Worm (Caenorhabditis elegans) whole organism, young adult: ENCODE results near the gene srj-25.

Experiments
- B0019.2 ChIP-seq: fragments of 200-800 bp; sonication (Bioruptor generic); conservative IDR thresholded peaks from 2 replicates; pipeline ENCODE4 v1.3.6; 2022; ENCODE audit warnings: missing genetic modification reagents, missing genetic modification characterization, missing compliant biosample characterization
- B0336.3 ChIP-seq: fragments of 200-800 bp; sonication (Bioruptor generic); IDR thresholded peaks from 2 replicates; pipeline ENCODE4 v1.3.6; 2022; ENCODE audit warnings: missing genetic modification characterization, missing compliant biosample characterization
- C17E4.6 ChIP-seq: fragments of 200-800 bp; sonication (Bioruptor generic); IDR thresholded peaks from 2 replicates; pipeline ENCODE4 v1.3.6; 2022; ENCODE audit warnings: missing genetic modification reagents, missing genetic modification characterization, missing compliant biosample characterization
- D2030.7 ChIP-seq: fragments of 200-800 bp; sonication (Bioruptor generic); IDR thresholded peaks from 2 replicates; pipeline ENCODE4 v1.3.6; 2022; ENCODE audit warnings: missing genetic modification reagents, missing genetic modification characterization, missing compliant biosample characterization
- F10E7.11 ChIP-seq: sonication (generic microtip); optimal IDR thresholded peaks from 2 replicates; lab custom pipeline; 2017; ENCODE audit warnings: mild to moderate bottlenecking, missing genetic modification characterization, moderate library complexity, missing compliant biosample characterization
- F22D6.2 ChIP-seq: sonication (generic microtip); optimal IDR thresholded peaks from 2 replicates; lab custom pipeline; 2016; ENCODE audit warnings: mild to moderate bottlenecking, missing genetic modification characterization, missing compliant biosample characterization
- F23B12.7 ChIP-seq: sonication (generic microtip); optimal IDR thresholded peaks from 2 replicates; lab custom pipeline; 2017; ENCODE audit warnings: missing genetic modification characterization, mild to moderate bottlenecking, missing compliant biosample characterization, antibody characterized with exemption, moderate library complexity; ENCODE audit not compliant: insufficient read depth
- F39B2.1 ChIP-seq: fragments of 200-800 bp; sonication (Bioruptor generic); IDR thresholded peaks from 2 replicates; pipeline ENCODE4 v1.3.6; 2022; ENCODE audit warnings: missing genetic modification reagents, missing genetic modification characterization, missing compliant biosample characterization
- F55B11.4 ChIP-seq: sonication (generic microtip); optimal IDR thresholded peaks from 2 replicates; lab custom pipeline; 2016; ENCODE audit warnings: missing compliant biosample characterization, missing genetic modification characterization, borderline replicate concordance; ENCODE audit not compliant: insufficient read depth
- F57C9.4 ChIP-seq: sonication (generic microtip); optimal IDR thresholded peaks from 2 replicates; lab custom pipeline; 2017; ENCODE audit warnings: mild to moderate bottlenecking, missing genetic modification characterization, missing compliant biosample characterization
- K11D2.4 ChIP-seq: fragments of 200-800 bp; sonication (Bioruptor generic); IDR thresholded peaks from 2 replicates; pipeline ENCODE4 v1.3.6; 2022; ENCODE audit warnings: missing genetic modification reagents, missing genetic modification characterization, missing compliant biosample characterization
- Y53F4B.3 ChIP-seq: fragments of 200-800 bp; sonication (Bioruptor generic); IDR thresholded peaks from 2 replicates; pipeline ENCODE4 v1.3.6; 2022; ENCODE audit warnings: missing genetic modification reagents, missing genetic modification characterization, missing compliant biosample characterization
- Y53G8AR.9 ChIP-seq: fragments of 200-800 bp; sonication (Bioruptor generic); conservative IDR thresholded peaks from 2 replicates; pipeline ENCODE4 v1.3.6; 2022; ENCODE audit warnings: missing genetic modification reagents, missing genetic modification characterization, missing compliant biosample characterization
- Y56A3A.18 ChIP-seq: fragments of 200-800 bp; sonication (Bioruptor generic); IDR thresholded peaks from 2 replicates; pipeline ENCODE4 v1.3.6; 2022; ENCODE audit warnings: missing genetic modification reagents, missing genetic modification characterization, missing compliant biosample characterization
- Y67H2A.10 ChIP-seq: fragments of 200-800 bp; sonication (Bioruptor generic); conservative IDR thresholded peaks from 2 replicates; pipeline ENCODE4 v1.3.6; 2022; ENCODE audit warnings: missing genetic modification reagents, missing genetic modification characterization, missing compliant biosample characterization
- akir-1 ChIP-seq: fragments of 200-800 bp; sonication (Bioruptor generic); optimal IDR thresholded peaks from 2 replicates; lab custom pipeline; 2018; ENCODE audit warnings: mild to moderate bottlenecking, missing genetic modification characterization, moderate library complexity, missing compliant biosample characterization
- ama-1 ChIP-seq, 3 experiments: fragments of 150-350 bp in 1 of 3; sonication (generic microtip) in 2 of 3; optimal IDR thresholded peaks; 2 replicates each; lab custom pipeline; 2014 to 2018; ENCODE audit warnings: missing biosample characterization in 2 of 3, missing genetic modification characterization in 2 of 3, missing genetic modification reagents in 2 of 3
- aptf-2 ChIP-seq: fragments of 200-800 bp; sonication (Bioruptor generic); conservative IDR thresholded peaks from 2 replicates; pipeline ENCODE4 v1.3.6; 2022; ENCODE audit warnings: missing genetic modification reagents, missing genetic modification characterization, missing compliant biosample characterization
- attf-5 ChIP-seq: fragments of 200-800 bp; sonication (Bioruptor generic); optimal IDR thresholded peaks from 2 replicates; lab custom pipeline; 2018; ENCODE audit warnings: mild to moderate bottlenecking, missing genetic modification characterization, missing compliant biosample characterization
- attf-6 ChIP-seq: fragments of 200-800 bp; sonication (Bioruptor generic); IDR thresholded peaks from 2 replicates; pipeline ENCODE4 v1.3.6; 2022; ENCODE audit warnings: missing genetic modification reagents, missing genetic modification characterization, missing compliant biosample characterization
- cebp-2 ChIP-seq: fragments of 200-800 bp; sonication (Bioruptor generic); IDR thresholded peaks from 2 replicates; pipeline ENCODE4 v1.3.6; 2022; ENCODE audit warnings: missing genetic modification characterization, missing compliant biosample characterization
- ceh-27 ChIP-seq: fragments of 200-800 bp; sonication (Bioruptor generic); optimal IDR thresholded peaks from 2 replicates; lab custom pipeline; 2018; ENCODE audit warnings: mild to moderate bottlenecking, missing genetic modification characterization, moderate library complexity, missing compliant biosample characterization
- ceh-40 ChIP-seq: fragments of 200-800 bp; sonication (Bioruptor generic); IDR thresholded peaks from 2 replicates; pipeline ENCODE4 v1.3.6; 2022; ENCODE audit warnings: missing genetic modification characterization, missing compliant biosample characterization
- dox-1 ChIP-seq: fragments of 200-800 bp; sonication (Bioruptor generic); IDR thresholded peaks from 2 replicates; pipeline ENCODE4 v1.3.6; 2022; ENCODE audit warnings: missing genetic modification reagents, missing genetic modification characterization, missing compliant biosample characterization
- dpff-1 ChIP-seq: sonication (generic microtip); optimal IDR thresholded peaks from 2 replicates; lab custom pipeline; 2017; ENCODE audit warnings: mild to moderate bottlenecking, missing genetic modification characterization, missing compliant biosample characterization
- egrh-3 ChIP-seq: fragments of 200-800 bp; sonication (Bioruptor generic); IDR thresholded peaks from 2 replicates; pipeline ENCODE4 v1.3.6; 2022; ENCODE audit warnings: missing genetic modification reagents, missing genetic modification characterization, missing compliant biosample characterization
- ekl-4 ChIP-seq: fragments of 200-800 bp; sonication (Bioruptor generic); IDR thresholded peaks from 2 replicates; pipeline ENCODE4 v1.3.6; 2022; ENCODE audit warnings: missing genetic modification reagents, missing genetic modification characterization, missing compliant biosample characterization
- fkh-3 ChIP-seq: sonication (generic microtip); optimal IDR thresholded peaks from 2 replicates; lab custom pipeline; 2016; ENCODE audit warnings: mild to moderate bottlenecking, missing genetic modification characterization, missing compliant biosample characterization
- hrde-1 ChIP-seq: sonication (generic microtip); optimal IDR thresholded peaks from 2 replicates; lab custom pipeline; 2016; ENCODE audit warnings: missing genetic modification characterization, mild to moderate bottlenecking, missing compliant biosample characterization, moderate library complexity, missing genotype, missing genetic modification reagents, borderline replicate concordance
- hsf-1 ChIP-seq: fragments of 200-800 bp; sonication (Bioruptor generic); IDR thresholded peaks from 2 replicates; pipeline ENCODE4 v1.3.6; 2022; ENCODE audit warnings: missing genetic modification reagents, missing genetic modification characterization, missing compliant biosample characterization
- let-607 ChIP-seq, 2 experiments: fragments of 200-800 bp in 1 of 2; sonication (Bioruptor generic) in 1 of 2; sonication (generic microtip) in 1 of 2; optimal IDR thresholded peaks; 2 replicates each; lab custom pipeline; 2016 to 2018; ENCODE audit warnings: mild to moderate bottlenecking in 2 of 2, missing compliant biosample characterization in 2 of 2, missing genetic modification characterization in 2 of 2, moderate library complexity in 2 of 2, missing genotype in 1 of 2
- lsl-1 ChIP-seq: fragments of 200-800 bp; sonication (Bioruptor generic); optimal IDR thresholded peaks from 2 replicates; lab custom pipeline; 2018; ENCODE audit warnings: mild to moderate bottlenecking, missing genetic modification characterization, moderate library complexity, missing compliant biosample characterization
- nfya-1 ChIP-seq: sonication (generic microtip); optimal IDR thresholded peaks from 2 replicates; lab custom pipeline; 2017; ENCODE audit warnings: antibody characterized with exemption, missing compliant biosample characterization, missing genetic modification characterization, borderline replicate concordance; ENCODE audit not compliant: insufficient read depth
- nhr-120 ChIP-seq: fragments of 200-800 bp; sonication (Bioruptor generic); IDR thresholded peaks from 2 replicates; pipeline ENCODE4 v1.3.6; 2022; ENCODE audit warnings: missing genetic modification characterization, missing compliant biosample characterization
- nhr-179 ChIP-seq: sonication (generic microtip); optimal IDR thresholded peaks from 2 replicates; lab custom pipeline; 2016; ENCODE audit warnings: mild to moderate bottlenecking, missing genetic modification characterization, missing compliant biosample characterization
- nhr-80 ChIP-seq: sonication (generic microtip); optimal IDR thresholded peaks from 2 replicates; lab custom pipeline; 2016; ENCODE audit warnings: missing genetic modification characterization, missing compliant biosample characterization
- nhr-90 ChIP-seq: sonication (generic microtip); optimal IDR thresholded peaks from 2 replicates; lab custom pipeline; 2016; ENCODE audit warnings: missing genotype, mild to moderate bottlenecking, missing genetic modification characterization, missing compliant biosample characterization
- rec-8 ChIP-seq, 2 experiments: sonication (generic microtip); optimal IDR thresholded peaks; 2 replicates each; lab custom pipeline; 2016; ENCODE audit warnings: mild to moderate bottlenecking in 2 of 2, missing genetic modification characterization in 2 of 2, missing genetic modification reagents in 2 of 2, missing genotype in 2 of 2, missing biosample characterization in 1 of 2, missing compliant biosample characterization in 1 of 2, moderate library complexity in 1 of 2
- rpc-1 ChIP-seq, 2 experiments: fragments of 150-350 bp in 1 of 2; sonication (generic microtip) in 1 of 2; optimal IDR thresholded peaks; 2 replicates each; lab custom pipeline; 2014 to 2018; ENCODE audit warnings: missing biosample characterization in 1 of 2, missing genetic modification characterization in 1 of 2, missing genetic modification reagents in 1 of 2, missing genotype in 1 of 2
- snpc-1.3 ChIP-seq: sonication (generic microtip); optimal IDR thresholded peaks from 2 replicates; lab custom pipeline; 2017; ENCODE audit warnings: missing genetic modification characterization, mild to moderate bottlenecking, missing compliant biosample characterization, antibody characterized with exemption, moderate library complexity, missing genotype, missing genetic modification reagents; ENCODE audit not compliant: insufficient read depth
- sptf-2 ChIP-seq: fragments of 200-800 bp; sonication (Bioruptor generic); optimal IDR thresholded peaks from 2 replicates; lab custom pipeline; 2018; ENCODE audit warnings: mild to moderate bottlenecking, missing genetic modification characterization, missing compliant biosample characterization
- tbx-9 ChIP-seq: sonication (generic microtip); optimal IDR thresholded peaks from 2 replicates; lab custom pipeline; 2016; ENCODE audit warnings: borderline replicate concordance, missing genetic modification characterization, inconsistent platforms, missing compliant biosample characterization
- ztf-18 ChIP-seq: sonication (generic microtip); optimal IDR thresholded peaks from 2 replicates; lab custom pipeline; 2016; ENCODE audit warnings: missing genotype, mild to moderate bottlenecking, missing genetic modification characterization, missing compliant biosample characterization
- ztf-28 ChIP-seq: fragments of 200-800 bp; sonication (Bioruptor generic); IDR thresholded peaks from 2 replicates; pipeline ENCODE4 v1.3.6; 2022; ENCODE audit warnings: missing genetic modification reagents, missing genetic modification characterization, missing compliant biosample characterization
- ztf-3 ChIP-seq: fragments of 200-800 bp; sonication (Bioruptor generic); optimal IDR thresholded peaks from 2 replicates; lab custom pipeline; 2018; ENCODE audit warnings: mild to moderate bottlenecking, missing genetic modification characterization, missing compliant biosample characterization

srj-25 gene

DNA sequence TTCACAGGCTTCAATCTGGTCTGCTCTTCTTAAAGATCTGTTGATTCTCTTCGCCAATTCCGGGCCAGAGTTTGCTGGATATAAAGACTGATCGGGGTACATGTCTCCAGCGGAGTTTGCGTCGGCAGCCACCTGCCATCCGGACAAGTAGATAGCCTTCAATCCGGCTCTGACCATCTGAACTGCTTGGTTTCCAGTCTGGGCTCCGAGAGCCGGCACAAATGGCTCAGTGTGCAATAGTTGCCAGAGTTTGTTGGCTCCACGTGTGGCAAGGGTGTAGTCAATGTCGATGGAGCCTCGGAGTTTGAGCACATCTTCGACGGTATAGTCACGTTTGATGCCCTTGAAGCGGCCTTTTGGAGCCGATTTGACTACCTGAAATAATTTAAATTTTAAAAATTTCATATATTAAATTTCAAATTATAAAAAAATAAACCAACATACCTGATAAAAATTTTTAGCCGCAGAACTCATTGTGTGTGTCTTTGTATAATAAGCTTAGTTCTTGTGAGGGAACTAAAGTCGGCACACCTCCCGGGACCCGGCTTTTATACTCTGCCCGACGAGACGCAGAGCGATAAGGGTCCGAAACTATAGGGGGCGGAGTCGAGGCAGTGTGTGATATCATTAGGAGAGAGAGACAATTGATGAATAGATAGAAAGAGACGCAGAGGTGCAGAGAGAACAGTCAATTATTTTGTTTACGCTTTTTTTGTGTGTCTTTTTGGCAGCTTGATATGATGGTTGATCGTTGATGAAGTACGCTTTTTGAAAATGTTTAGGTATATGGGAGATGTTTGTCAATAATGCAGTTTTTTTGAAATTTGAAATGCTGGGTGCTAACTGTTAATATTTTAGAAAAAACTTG, 8.4 kb downstream of the srj-25 start, which contains the start of the genes icl-1 and srh-2 (continued):
- no peak for TF ChIP-seq nhr-120 (GFP tag; lab: Robert Waterston, UW)
- TF ChIP-seq nhr-80 (tag; lab: Kevin White, UChicago), result peak; percentile 13
- no peak for TF ChIP-seq akir-1 (GFP tag; lab: Kevin White, UChicago)
- no peak for TF ChIP-seq F23B12.7 (tag; lab: Kevin White, UChicago)
- peak; percentile 73 for TF ChIP-seq K11D2.4
- TF ChIP-seq tbx-9 (tag; lab: Kevin White, UChicago), result no peak
- TF ChIP-seq hrde-1, result no peak
- TF ChIP-seq Y67H2A.10 (GFP tag; lab: Robert Waterston, UW), result no peak
- no peak for TF ChIP-seq D2030.7 (GFP tag; lab: Robert Waterston, UW)
- TF ChIP-seq rpc-1 (optimal IDR thresholded peaks at IDR 0.05; lab: Kevin White, UChicago), result no peak
- no peak for TF ChIP-seq rpc-1 (tag; optimal IDR thresholded peaks at IDR 0.05; lab: Kevin White, UChicago)
- TF ChIP-seq Y56A3A.18 (GFP tag; lab: Robert Waterston, UW), result no peak; the same call in 1 of the 2 replicates
- TF ChIP-seq nfya-1, result no peak
- TF ChIP-seq fkh-3 (tag; lab: Kevin White, UChicago), result no peak
- peak; percentile 64 for TF ChIP-seq dox-1 (GFP tag; lab: Robert Waterston, UW)
- TF ChIP-seq snpc-1.3 (tag; lab: Kevin White, UChicago), result no peak
- TF ChIP-seq let-607 (tag; optimal IDR thresholded peaks at IDR 0.05; lab: Kevin White, UChicago), result no peak
- TF ChIP-seq ekl-4 (GFP tag; lab: Robert Waterston, UW), result no peak
- no peak for TF ChIP-seq cebp-2 (GFP tag; lab: Robert Waterston, UW)
- no peak; the same call in 1 of the 2 replicates for TF ChIP-seq egrh-3
- TF ChIP-seq lsl-1 (GFP tag; lab: Kevin White, UChicago), result no peak
- no peak; the same call in 1 of the 2 replicates for TF ChIP-seq hsf-1
- no peak for TF ChIP-seq ceh-27 (GFP tag; lab: Kevin White, UChicago)
- TF ChIP-seq F10E7.11, result no peak
- TF ChIP-seq attf-6 (GFP tag; lab: Robert Waterston, UW), result no peak
- TF ChIP-seq nhr-179, result no peak
- 0 out of 2 replicates have a peak, but pooled peaks have one; percentile 46 for TF ChIP-seq ztf-28 (GFP tag; lab: Robert Waterston, UW)
- TF ChIP-seq attf-5 (GFP tag; lab: Kevin White, UChicago), result no peak
- no peak for TF ChIP-seq F55B11.4
- no peak for TF ChIP-seq aptf-2 (GFP tag; lab: Robert Waterston, UW)
- peak in 1 of 2 experiments; percentile 41 for TF ChIP-seq rec-8 (tag; optimal IDR thresholded peaks at IDR 0.05; lab: Kevin White, UChicago)
- 0 out of 2 replicates have a peak, but pooled peaks have one; percentile 3 for TF ChIP-seq B0019.2 (GFP tag; lab: Robert Waterston, UW)
- no peak for TF ChIP-seq Y53F4B.3 (GFP tag; lab: Robert Waterston, UW)
- no peak for TF ChIP-seq nhr-90 (tag; lab: Kevin White, UChicago)
- TF ChIP-seq ztf-18 (tag; lab: Kevin White, UChicago), result no peak
- peak; percentile 87 for TF ChIP-seq Y53G8AR.9 (GFP tag; lab: Robert Waterston, UW)
- peak; percentile 68 for TF ChIP-seq dpff-1 (tag; lab: Kevin White, UChicago)
- no peak for TF ChIP-seq F39B2.1 (GFP tag; lab: Robert Waterston, UW)
- no peak for TF ChIP-seq F57C9.4 (tag; lab: Kevin White, UChicago)
- TF ChIP-seq B0336.3, result peak; percentile 74; the same call in 1 of the 2 replicates
- TF ChIP-seq C17E4.6, result no peak
- peak; percentile 28 for TF ChIP-seq F22D6.2 (tag; lab: Kevin White, UChicago)
- peak; percentile 4 for TF ChIP-seq ztf-3
- TF ChIP-seq sptf-2 (GFP tag; lab: Kevin White, UChicago), result peak; percentile 64
- peak; percentile 97 for TF ChIP-seq ama-1 (optimal IDR thresholded peaks at IDR 0.05; lab: Kevin White, UChicago)
- no peak for TF ChIP-seq ama-1 (GFP tag; optimal IDR thresholded peaks at IDR 0.05; lab: Kevin White, UChicago)
- no peak for TF ChIP-seq ceh-40
